Worm (Caenorhabditis elegans) whole organism, mixed stage, embryonic: ENCODE measurements around the gene pzf-1.

Source experiments
- blmp-1 ChIP-seq: fragments of 150-350 bp; optimal IDR thresholded peaks from 2 replicates; lab custom pipeline; 2014; ENCODE audit warnings: missing biosample characterization, missing genetic modification characterization
- ceh-83 ChIP-seq: fragments of 200-800 bp; sonication (Bioruptor generic); optimal IDR thresholded peaks from 2 replicates; lab custom pipeline; 2018; ENCODE audit warnings: mild to moderate bottlenecking, missing genetic modification characterization, missing compliant biosample characterization
- ces-1 ChIP-seq: fragments of 150-350 bp; optimal IDR thresholded peaks from 2 replicates; lab custom pipeline; 2014; ENCODE audit warnings: missing biosample characterization, missing genetic modification reagents, missing genetic modification characterization
- elt-1 ChIP-seq: sonication (generic microtip); optimal IDR thresholded peaks from 2 replicates; lab custom pipeline; 2017; ENCODE audit warnings: missing genetic modification characterization, mild to moderate bottlenecking, missing compliant biosample characterization, antibody characterized with exemption, moderate library complexity, borderline replicate concordance; ENCODE audit not compliant: insufficient read depth
- elt-3 ChIP-seq: fragments of 150-350 bp; optimal IDR thresholded peaks from 2 replicates; lab custom pipeline; 2014; ENCODE audit warnings: missing biosample characterization, missing genetic modification characterization
- lin-13 ChIP-seq: fragments of 150-350 bp; optimal IDR thresholded peaks from 2 replicates; lab custom pipeline; 2014; ENCODE audit warnings: missing biosample characterization, missing genetic modification characterization
- mab-5 ChIP-seq: fragments of 150-350 bp; optimal IDR thresholded peaks from 2 replicates; lab custom pipeline; 2014; ENCODE audit warnings: missing biosample characterization, missing genetic modification characterization
- nhr-237 ChIP-seq: fragments of 150-350 bp; optimal IDR thresholded peaks from 2 replicates; lab custom pipeline; 2014; ENCODE audit warnings: missing biosample characterization, missing genetic modification characterization
- nhr-28 ChIP-seq: fragments of 150-350 bp; optimal IDR thresholded peaks from 2 replicates; lab custom pipeline; 2014; ENCODE audit warnings: missing biosample characterization, missing genetic modification characterization
- nhr-76 ChIP-seq: sonication (generic microtip); optimal IDR thresholded peaks from 2 replicates; lab custom pipeline; 2017; ENCODE audit warnings: missing biosample characterization, missing genetic modification characterization
- pha-4 ChIP-seq: fragments of 150-350 bp; optimal IDR thresholded peaks from 2 replicates; lab custom pipeline; 2018; ENCODE audit warnings: missing biosample characterization, missing genetic modification reagents, missing genetic modification characterization
- snpc-4 ChIP-seq: fragments of 150-350 bp; optimal IDR thresholded peaks from 2 replicates; lab custom pipeline; 2014; ENCODE audit warnings: missing biosample characterization, missing genetic modification characterization
- unc-62 ChIP-seq: fragments of 150-350 bp; optimal IDR thresholded peaks from 2 replicates; lab custom pipeline; 2014; ENCODE audit warnings: missing biosample characterization, missing genetic modification reagents, missing genetic modification characterization
- zip-8 ChIP-seq: fragments of 150-350 bp; optimal IDR thresholded peaks from 2 replicates; lab custom pipeline; 2014; ENCODE audit warnings: missing biosample characterization, missing genetic modification characterization

DNA sequence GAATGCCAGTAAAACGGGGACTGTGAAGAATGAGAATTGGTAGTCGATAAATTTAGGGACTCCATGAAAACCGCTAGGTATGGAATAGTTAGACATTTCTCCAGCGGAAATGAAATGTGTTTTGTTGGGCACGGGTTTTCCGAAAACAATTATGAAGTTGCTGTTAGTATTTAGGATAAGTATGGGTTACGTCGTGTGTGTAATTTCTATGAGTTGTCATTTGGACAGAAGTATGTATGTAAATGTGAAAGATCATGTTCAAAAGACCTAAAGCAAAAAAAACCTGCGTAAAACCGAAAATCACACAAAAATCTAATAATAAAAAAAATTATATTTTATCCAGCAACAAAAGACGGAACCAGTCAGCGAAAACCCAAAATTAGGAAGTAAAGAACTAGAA, 44.3 kb upstream of the pzf-1 start, which contains the start of gene sru-23:
- TF ChIP-seq elt-1 (no peak), elt-3 (tag; lab: Kevin White, UChicago) (no peak), snpc-4 (no peak), ces-1 (GFP tag; lab: Kevin White, UChicago) (no peak), nhr-237 (tag; lab: Kevin White, UChicago) (no peak), ceh-83 (GFP tag; lab: Kevin White, UChicago) (no peak), nhr-76 (no peak), blmp-1 (tag; lab: Kevin White, UChicago) (no peak), pha-4 (tag; lab: Kevin White, UChicago) (no peak), lin-13 (no peak), unc-62 (GFP tag; lab: Kevin White, UChicago) (no peak), nhr-28 (tag; lab: Kevin White, UChicago) (no peak), mab-5 (tag; lab: Kevin White, UChicago) (no peak), zip-8 (tag; lab: Kevin White, UChicago) (no peak)
